Worm (Caenorhabditis elegans) whole organism, early embryonic: ENCODE data around the gene C15C8.6.

Experiments used
- F13C5.2 ChIP-seq: sonication (generic microtip); optimal IDR thresholded peaks from 2 replicates; lab custom pipeline; 2017; ENCODE audit warnings: mild to moderate bottlenecking, missing genetic modification characterization, inconsistent platforms, missing compliant biosample characterization
- hmbx-1 ChIP-seq: sonication (generic microtip); optimal IDR thresholded peaks from 2 replicates; lab custom pipeline; 2016; ENCODE audit warnings: mild to moderate bottlenecking, missing genetic modification characterization, missing compliant biosample characterization
- tbx-37 ChIP-seq: fragments of 200-800 bp; sonication (Bioruptor generic); conservative IDR thresholded peaks from 2 replicates; pipeline ENCODE4 v1.3.6; 2022; ENCODE audit warnings: missing genetic modification reagents, missing genetic modification characterization, missing compliant biosample characterization

- no peak for TF ChIP-seq hmbx-1
- TF ChIP-seq tbx-37 (GFP tag; lab: Robert Waterston, UW) = no peak
- no peak for TF ChIP-seq F13C5.2 (tag; lab: Kevin White, UChicago)
Observed at ce11 chrV:12773222-12773621, 21.9 kb upstream of the C15C8.6 start, which contains the start of gene ZC455.1.
